Worm (Caenorhabditis elegans) whole organism, young adult: ENCODE data around the gene sru-7.

Source experiments
- C17E4.6 ChIP-seq: fragments of 200-800 bp; sonication (Bioruptor generic); IDR thresholded peaks from 2 replicates; pipeline ENCODE4 v1.3.6; 2022; ENCODE audit warnings: missing genetic modification reagents, missing genetic modification characterization, missing compliant biosample characterization
- akir-1 ChIP-seq: fragments of 200-800 bp; sonication (Bioruptor generic); optimal IDR thresholded peaks from 2 replicates; lab custom pipeline; 2018; ENCODE audit warnings: mild to moderate bottlenecking, missing genetic modification characterization, moderate library complexity, missing compliant biosample characterization
- atf-7 ChIP-seq: sonication (generic microtip); optimal IDR thresholded peaks from 2 replicates; lab custom pipeline; 2017; ENCODE audit warnings: mild to moderate bottlenecking, missing genetic modification characterization, missing compliant biosample characterization
- ceh-100 ChIP-seq: fragments of 200-800 bp; sonication (Bioruptor generic); IDR thresholded peaks from 2 replicates; pipeline ENCODE4 v1.3.6; 2022; ENCODE audit warnings: missing genetic modification reagents, missing genetic modification characterization, missing compliant biosample characterization
- ceh-27 ChIP-seq: fragments of 200-800 bp; sonication (Bioruptor generic); optimal IDR thresholded peaks from 2 replicates; lab custom pipeline; 2018; ENCODE audit warnings: mild to moderate bottlenecking, missing genetic modification characterization, moderate library complexity, missing compliant biosample characterization
- lin-35 ChIP-seq, 3 experiments: fragments of 150-350 bp in 2 of 3; sonication (generic microtip) in 1 of 3; optimal IDR thresholded peaks; 2 replicates each; lab custom pipeline; 2014 to 2018; ENCODE audit warnings: missing biosample characterization in 3 of 3, missing genetic modification characterization in 3 of 3, missing genetic modification reagents in 3 of 3
- madf-8 ChIP-seq: fragments of 200-800 bp; sonication (Bioruptor generic); conservative IDR thresholded peaks from 2 replicates; pipeline ENCODE4 v1.3.6; 2022; ENCODE audit warnings: missing genetic modification reagents, missing genetic modification characterization, missing compliant biosample characterization
- nfya-1 ChIP-seq: sonication (generic microtip); optimal IDR thresholded peaks from 2 replicates; lab custom pipeline; 2017; ENCODE audit warnings: antibody characterized with exemption, missing compliant biosample characterization, missing genetic modification characterization, borderline replicate concordance; ENCODE audit not compliant: insufficient read depth
- nfyb-1 ChIP-seq: fragments of 200-800 bp; sonication (Bioruptor generic); IDR thresholded peaks from 2 replicates; pipeline ENCODE4 v1.3.6; 2022; ENCODE audit warnings: missing genetic modification reagents, missing genetic modification characterization, missing compliant biosample characterization

DNA sequence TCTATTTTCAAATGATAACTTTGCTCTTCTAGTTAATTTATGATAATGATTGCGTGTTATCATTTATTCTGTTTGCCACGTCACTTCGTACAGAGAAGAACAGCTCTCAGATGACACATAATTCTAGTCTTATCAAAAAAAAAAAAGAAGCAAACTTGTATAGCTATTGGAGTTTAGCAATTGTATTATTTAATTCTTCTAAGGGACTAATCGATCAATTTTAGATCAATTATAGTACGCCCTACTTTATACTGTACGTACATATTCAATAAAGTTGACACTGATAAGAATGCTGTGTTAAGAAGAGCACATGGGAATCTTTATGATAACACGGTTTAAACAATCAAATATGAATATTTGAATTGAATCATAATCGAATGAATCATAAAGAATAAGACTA, 49.9 kb downstream of the sru-7 start:
- TF ChIP-seq C17E4.6 (no peak), nfya-1 (tag; lab: Kevin White, UChicago) (no peak), ceh-100 (GFP tag; lab: Robert Waterston, UW) (no peak), lin-35 (GFP tag; optimal IDR thresholded peaks at IDR 0.05; lab: Kevin White, UChicago) (no peak), madf-8 (GFP tag; lab: Robert Waterston, UW) (no peak), atf-7 (tag; lab: Kevin White, UChicago) (peak; percentile 39), akir-1 (no peak), nfyb-1 (GFP tag; lab: Robert Waterston, UW) (no peak), ceh-27 (no peak)
